Worm (Caenorhabditis elegans): Measurements from ENCODE around the gene Y75B7B.1.

Gene Y75B7B.1

DNA sequence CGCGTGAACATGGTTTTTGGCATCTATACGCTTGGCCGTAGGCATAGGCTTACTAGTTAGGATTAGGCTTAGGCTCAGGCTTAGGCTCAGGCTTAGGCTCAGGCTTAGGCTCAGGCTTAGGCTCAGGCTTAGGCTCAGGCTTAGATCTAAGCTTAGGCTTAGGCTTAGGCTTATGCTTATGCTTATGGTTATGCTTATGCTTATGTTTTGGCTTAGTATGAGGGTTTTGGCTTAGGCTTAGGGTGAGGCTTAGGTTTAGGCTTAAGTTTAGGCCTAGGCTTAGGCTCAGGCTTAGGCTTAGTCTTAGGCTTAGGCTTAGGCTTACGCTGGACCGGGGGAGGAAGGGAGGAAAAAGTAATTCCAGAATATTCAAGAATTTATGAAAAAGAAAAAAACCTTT is 35.1 kb downstream of the Y75B7B.1 start:
- TF ChIP-seq elt-1 (tag; optimal IDR thresholded peaks at IDR 0.05) (no peak), ZK546.5 (tag; optimal IDR thresholded peaks at IDR 0.05) (no peak), pha-4 (tag; optimal IDR thresholded peaks at IDR 0.05) (no peak), unc-39 (tag; optimal IDR thresholded peaks at IDR 0.05) (no peak), lin-39 (tag; optimal IDR thresholded peaks at IDR 0.05) (no peak), fkh-2 (tag; optimal IDR thresholded peaks at IDR 0.05) (no peak), pqm-1 (tag; optimal IDR thresholded peaks at IDR 0.05) (no peak), unc-62 (GFP tag; optimal IDR thresholded peaks at IDR 0.05) (no peak), jun-1 (tag; optimal IDR thresholded peaks at IDR 0.05) (no peak)

DNA sequence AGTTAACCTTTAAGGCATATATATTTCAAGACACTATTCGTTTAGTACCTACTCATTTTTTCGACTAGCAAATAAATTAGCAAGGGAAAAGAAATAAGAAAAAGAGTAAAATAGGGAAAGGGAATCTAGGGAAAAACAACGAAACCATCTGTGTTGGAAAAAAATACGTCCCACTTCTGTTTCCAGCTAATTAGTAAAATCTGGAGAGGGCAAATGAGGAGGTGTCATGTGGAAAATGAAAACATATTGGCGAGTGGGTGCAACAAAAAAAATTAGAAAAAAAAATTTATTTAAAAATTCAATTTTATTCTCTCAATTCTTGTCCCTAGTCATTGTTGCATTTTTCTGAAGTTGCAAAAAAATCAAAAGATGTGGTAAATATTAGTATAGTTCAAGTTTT is 37.0 kb downstream of the Y75B7B.1 start:
- TF ChIP-seq nhr-23 (tag; optimal IDR thresholded peaks at IDR 0.05) (no peak), nhr-67 (tag; optimal IDR thresholded peaks at IDR 0.05) (no peak), elt-3 (tag; optimal IDR thresholded peaks at IDR 0.05) (no peak), daf-12 (tag; optimal IDR thresholded peaks at IDR 0.05) (no peak), elt-2 (tag; optimal IDR thresholded peaks at IDR 0.05) (no peak), snpc-4 (tag; optimal IDR thresholded peaks at IDR 0.05) (no peak)

DNA sequence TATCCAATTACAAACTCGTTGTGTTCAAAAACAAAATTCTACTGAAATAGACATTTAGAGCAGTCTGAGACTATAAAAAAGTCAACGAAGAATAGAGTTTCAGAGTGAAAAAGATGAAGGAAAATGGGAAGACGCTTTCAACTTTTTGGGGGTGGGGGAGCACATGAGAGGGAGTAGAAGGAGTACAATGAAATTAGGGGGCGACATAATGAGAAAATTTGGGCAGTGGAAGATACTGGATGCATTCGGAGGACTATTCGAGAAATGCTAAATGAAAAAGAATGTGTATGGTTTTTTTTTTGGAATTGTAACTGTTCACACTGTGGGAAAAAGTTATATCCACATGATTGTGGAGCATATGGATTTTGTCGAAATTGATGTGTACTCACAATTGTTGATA is 42.6 kb downstream of the Y75B7B.1 start:
- TF ChIP-seq ceh-9 (tag; optimal IDR thresholded peaks at IDR 0.05) (no peak), ceh-82 (tag; optimal IDR thresholded peaks at IDR 0.05) (no peak), nhr-76 (tag; optimal IDR thresholded peaks at IDR 0.05) (no peak), eor-1 (tag; optimal IDR thresholded peaks at IDR 0.05) (no peak), elt-1 (tag; optimal IDR thresholded peaks at IDR 0.05) (no peak), daf-12 (tag; optimal IDR thresholded peaks at IDR 0.05) (no peak), sea-2 (GFP tag; optimal IDR thresholded peaks at IDR 0.05) (no peak), fkh-10 (GFP tag; optimal IDR thresholded peaks at IDR 0.05) (no peak), nfya-1 (tag; optimal IDR thresholded peaks at IDR 0.05; ENCODE audit: insufficient read depth) (no peak), egl-27 (tag; optimal IDR thresholded peaks at IDR 0.05) (no peak), ztf-4 (tag; optimal IDR thresholded peaks at IDR 0.05) (no peak), nhr-237 (tag; optimal IDR thresholded peaks at IDR 0.05) (no peak), nhr-77 (tag; optimal IDR thresholded peaks at IDR 0.05) (no peak), unc-39 (tag; optimal IDR thresholded peaks at IDR 0.05) (no peak), nhr-25 (tag; optimal IDR thresholded peaks at IDR 0.05) (no peak), skn-1 (tag; optimal IDR thresholded peaks at IDR 0.05) (no peak), aly-2 (tag; optimal IDR thresholded peaks at IDR 0.05) (no peak), nhr-11 (tag; optimal IDR thresholded peaks at IDR 0.05) (no peak)

DNA sequence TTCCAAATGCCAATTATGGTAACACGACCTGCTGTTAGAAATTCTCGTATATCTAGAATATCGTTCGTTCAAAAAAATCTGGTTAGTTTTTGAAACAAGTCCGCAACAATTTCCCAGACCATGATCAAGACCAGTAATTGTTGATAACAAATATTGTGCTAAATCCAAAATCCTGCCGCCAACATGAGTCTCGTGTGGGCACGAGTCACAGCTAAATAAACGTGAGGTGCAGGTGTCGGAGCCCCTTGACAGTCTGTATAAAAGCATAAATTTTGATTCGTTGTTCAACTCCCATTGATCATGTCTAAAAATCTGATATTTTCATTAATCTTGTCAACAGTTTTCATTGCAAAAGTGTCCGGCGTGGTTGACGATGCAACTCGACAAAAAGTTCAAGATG is 44.1 kb downstream of the Y75B7B.1 start, which contains the start of gene F16B3.2:
TSS of gene F16B3.2 (plus strand) at position 301 of the 400 bp plus-strand sequence.
- no peak for TF ChIP-seq nhr-237 (tag; optimal IDR thresholded peaks at IDR 0.05)
- TF ChIP-seq lin-15B (tag; optimal IDR thresholded peaks at IDR 0.05): no peak
- TF ChIP-seq aly-2 (tag; optimal IDR thresholded peaks at IDR 0.05): no peak
- TF ChIP-seq ceh-82 (tag; optimal IDR thresholded peaks at IDR 0.05): no peak
- TF ChIP-seq mml-1 (tag; optimal IDR thresholded peaks at IDR 0.05): no peak
- TF ChIP-seq nhr-28 (tag; optimal IDR thresholded peaks at IDR 0.05): no peak
- TF ChIP-seq elt-2 (tag; optimal IDR thresholded peaks at IDR 0.05): no peak
- no peak for TF ChIP-seq unc-62 (GFP tag; optimal IDR thresholded peaks at IDR 0.05)
- no peak for TF ChIP-seq nfya-1 (tag; optimal IDR thresholded peaks at IDR 0.05; ENCODE audit: insufficient read depth)
- no peak for TF ChIP-seq unc-39 (tag; optimal IDR thresholded peaks at IDR 0.05)
- no peak for TF ChIP-seq jun-1 (tag; optimal IDR thresholded peaks at IDR 0.05)
- TF ChIP-seq ztf-4 (tag; optimal IDR thresholded peaks at IDR 0.05): no peak
- TF ChIP-seq sea-2 (GFP tag; optimal IDR thresholded peaks at IDR 0.05): no peak
- TF ChIP-seq nhr-11 (tag; optimal IDR thresholded peaks at IDR 0.05): no peak
- TF ChIP-seq pha-4 (tag; optimal IDR thresholded peaks at IDR 0.05): no peak
- no peak for TF ChIP-seq tbx-2 (tag; optimal IDR thresholded peaks at IDR 0.05)

DNA sequence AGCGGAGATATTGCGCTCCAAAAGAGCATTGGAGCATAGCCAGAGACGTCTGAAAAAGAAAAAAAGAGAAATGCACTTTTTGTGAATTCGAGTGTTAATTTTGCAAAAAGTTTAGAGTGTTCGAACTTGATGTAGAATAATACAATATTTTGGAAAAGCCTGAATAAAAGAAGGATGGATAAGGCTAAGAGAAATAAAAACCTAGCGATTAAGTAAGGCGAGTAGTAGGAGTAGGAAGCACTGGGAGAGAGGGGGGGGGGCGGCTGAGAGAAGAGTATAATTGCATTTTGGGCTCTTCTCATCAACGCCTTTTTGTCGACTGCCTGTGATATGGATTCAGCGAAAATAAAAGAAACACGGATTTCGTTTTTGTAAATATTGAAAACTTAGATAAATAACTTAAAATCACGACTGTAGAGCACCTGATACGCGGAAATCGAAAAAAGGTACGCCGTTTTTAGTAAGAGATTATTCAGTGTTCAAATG is 47.2 kb downstream of the Y75B7B.1 start, which contains the start of gene F16B3.3:
TSS of gene F16B3.3 (minus strand) at position 51 of the 486 bp plus-strand sequence.
- TF ChIP-seq nhr-11 (tag; optimal IDR thresholded peaks at IDR 0.05) (no peak), aly-2 (tag; optimal IDR thresholded peaks at IDR 0.05) (no peak), pqm-1 (tag; optimal IDR thresholded peaks at IDR 0.05) (no peak)

Data from whole organism, L3 larva.